Fruit fly (Drosophila melanogaster) whole organism, prepupa: ENCODE data around the gene CG9368.

Experiments
- CG10631 ChIP-seq: fragments of 200-800 bp; sonication (Bioruptor generic); optimal IDR thresholded peaks from 2 replicates; lab custom pipeline; 2016; ENCODE audit warnings: missing biosample characterization, missing genetic modification characterization
- CG10669 ChIP-seq: fragments of 200-800 bp; sonication (Bioruptor generic); optimal IDR thresholded peaks from 3 replicates; lab custom pipeline; 2018; ENCODE audit warnings: missing biosample characterization, mild to moderate bottlenecking, missing genetic modification characterization, moderate library complexity
- CG11294 ChIP-seq: fragments of 200-800 bp; sonication (Bioruptor generic); IDR thresholded peaks from 2 replicates; pipeline ENCODE4 v1.3.6; 2022; ENCODE audit warnings: missing biosample characterization, missing genetic modification characterization
- CG11902 ChIP-seq: fragments of 200-800 bp; sonication (Bioruptor generic); optimal IDR thresholded peaks from 3 replicates; lab custom pipeline; 2016; ENCODE audit warnings: missing biosample characterization, missing genetic modification characterization
- CG15336 ChIP-seq: fragments of 200-800 bp; sonication (Bioruptor generic); IDR thresholded peaks from 2 replicates; pipeline ENCODE4 v1.3.6; 2022; ENCODE audit warnings: missing biosample characterization, missing genetic modification characterization
- CG1621 ChIP-seq: fragments of 200-800 bp; sonication (Bioruptor generic); optimal IDR thresholded peaks from 3 replicates; lab custom pipeline; 2018; ENCODE audit warnings: missing biosample characterization, mild to moderate bottlenecking, missing genetic modification characterization
- CG32006 ChIP-seq: fragments of 200-800 bp; sonication (Bioruptor generic); optimal IDR thresholded peaks from 3 replicates; lab custom pipeline; 2017; ENCODE audit warnings: missing biosample characterization, mild to moderate bottlenecking, missing genetic modification characterization
- CG34406 ChIP-seq: fragments of 200-800 bp; sonication (Bioruptor generic); optimal IDR thresholded peaks from 3 replicates; lab custom pipeline; 2016; ENCODE audit warnings: missing biosample characterization, missing genetic modification characterization
- CG6276 ChIP-seq: fragments of 200-800 bp; sonication (Bioruptor generic); optimal IDR thresholded peaks from 2 replicates; lab custom pipeline; 2017; ENCODE audit warnings: missing biosample characterization, mild to moderate bottlenecking, missing genetic modification characterization
- CG6808 ChIP-seq: fragments of 200-800 bp; sonication (Bioruptor generic); optimal IDR thresholded peaks from 3 replicates; lab custom pipeline; 2017; ENCODE audit warnings: missing biosample characterization, missing genetic modification characterization, mild to moderate bottlenecking, moderate library complexity, missing genetic modification reagents
- CG6854 ChIP-seq: fragments of 200-800 bp; sonication (Bioruptor generic); optimal IDR thresholded peaks from 2 replicates; lab custom pipeline; 2017; ENCODE audit warnings: missing biosample characterization, mild to moderate bottlenecking, missing genetic modification characterization
- CG8119 ChIP-seq: fragments of 200-800 bp; sonication (Bioruptor generic); IDR thresholded peaks from 3 replicates; pipeline ENCODE4 v1.3.6; 2022; ENCODE audit warnings: missing biosample characterization, missing genetic modification characterization
- CG8319 ChIP-seq: fragments of 200-800 bp; sonication (Bioruptor generic); optimal IDR thresholded peaks from 3 replicates; lab custom pipeline; 2016; ENCODE audit warnings: missing biosample characterization, missing genetic modification characterization
- CG9139 ChIP-seq: fragments of 200-800 bp; sonication (Bioruptor generic); optimal IDR thresholded peaks from 3 replicates; lab custom pipeline; 2017; ENCODE audit warnings: missing biosample characterization, mild to moderate bottlenecking, missing genetic modification characterization
- Eip75B ChIP-seq: fragments of 200-800 bp; sonication (Bioruptor generic); optimal IDR thresholded peaks from 3 replicates; lab custom pipeline; 2016; ENCODE audit warnings: missing biosample characterization, missing genetic modification characterization
- Eip78C ChIP-seq: fragments of 200-800 bp; sonication (Bioruptor generic); peaks from one replicate; lab custom pipeline; 2016; ENCODE audit warnings: missing biosample characterization, missing genetic modification characterization
- Ets96B ChIP-seq: fragments of 200-800 bp; optimal IDR thresholded peaks from 2 replicates; lab custom pipeline; 2019; ENCODE audit warnings: missing biosample characterization, mild to moderate bottlenecking, missing genetic modification characterization, moderate library complexity
- Hr39 ChIP-seq: fragments of 200-800 bp; sonication (Bioruptor generic); optimal IDR thresholded peaks from 2 replicates; lab custom pipeline; 2016; ENCODE audit warnings: missing biosample characterization, missing genetic modification characterization
- Hr4 ChIP-seq: fragments of 200-800 bp; sonication (Bioruptor generic); optimal IDR thresholded peaks from 3 replicates; lab custom pipeline; 2016; ENCODE audit warnings: missing biosample characterization, missing genetic modification characterization
- Lpt ChIP-seq: fragments of 200-800 bp; sonication (Bioruptor generic); optimal IDR thresholded peaks from 3 replicates; lab custom pipeline; 2016; ENCODE audit warnings: missing biosample characterization, missing genetic modification characterization
- OdsH ChIP-seq: fragments of 200-800 bp; sonication (Bioruptor generic); optimal IDR thresholded peaks from 3 replicates; lab custom pipeline; 2016; ENCODE audit warnings: missing biosample characterization, missing genetic modification characterization
- Smox ChIP-seq: fragments of 200-800 bp; sonication (Bioruptor generic); optimal IDR thresholded peaks from 3 replicates; lab custom pipeline; 2016; ENCODE audit warnings: missing biosample characterization, missing genetic modification characterization
- acj6 ChIP-seq: fragments of 200-800 bp; sonication (Bioruptor generic); optimal IDR thresholded peaks from 3 replicates; lab custom pipeline; 2016; ENCODE audit warnings: missing biosample characterization, missing genetic modification characterization
- dac ChIP-seq: fragments of 200-800 bp; sonication (Bioruptor generic); optimal IDR thresholded peaks from 2 replicates; lab custom pipeline; 2017; ENCODE audit warnings: missing biosample characterization, mild to moderate bottlenecking, missing genetic modification characterization
- dsx ChIP-seq: fragments of 200-800 bp; optimal IDR thresholded peaks from 3 replicates; lab custom pipeline; 2019; ENCODE audit warnings: missing biosample characterization, mild to moderate bottlenecking, missing genetic modification characterization, moderate library complexity; ENCODE audit not compliant: poor library complexity, severe bottlenecking
- eg ChIP-seq: fragments of 200-800 bp; sonication (Bioruptor generic); IDR thresholded peaks from 3 replicates; pipeline ENCODE4 v1.3.6; 2022; ENCODE audit warnings: missing biosample characterization, missing genetic modification characterization
- fd59A ChIP-seq: fragments of 200-800 bp; sonication (Bioruptor generic); optimal IDR thresholded peaks from 2 replicates; lab custom pipeline; 2017; ENCODE audit warnings: missing biosample characterization, mild to moderate bottlenecking, missing genetic modification characterization, missing genetic modification reagents
- lz ChIP-seq: fragments of 200-800 bp; sonication (Bioruptor generic); optimal IDR thresholded peaks from 3 replicates; lab custom pipeline; 2016; ENCODE audit warnings: missing biosample characterization, missing genetic modification characterization
- net ChIP-seq: fragments of 200-800 bp; sonication (Bioruptor generic); optimal IDR thresholded peaks from 3 replicates; lab custom pipeline; 2016; ENCODE audit warnings: missing biosample characterization, missing genetic modification characterization
- topi ChIP-seq: fragments of 200-800 bp; sonication (Bioruptor generic); optimal IDR thresholded peaks from 3 replicates; lab custom pipeline; 2016; ENCODE audit warnings: missing biosample characterization, missing genetic modification characterization
- vri ChIP-seq: fragments of 200-800 bp; sonication (Bioruptor generic); optimal IDR thresholded peaks from 3 replicates; lab custom pipeline; 2016; ENCODE audit warnings: missing biosample characterization, mild to moderate bottlenecking, missing genetic modification characterization

Gene CG9368

dm6 chr3L:19650588-19650987 is 49.2 kb downstream of the CG9368 start (continued):
- TF ChIP-seq CG9139, result peak; percentile 72
- no peak for TF ChIP-seq CG6276 (GFP tag; lab: Kevin White, UChicago)
- peak; percentile 62 for TF ChIP-seq CG1621
- TF ChIP-seq CG34406 (GFP tag; lab: Kevin White, UChicago), result peak; percentile 45
- peak; percentile 34 for TF ChIP-seq Ets96B (tag; lab: Kevin White, UChicago)
- no peak; the same call in 1 of the 2 replicates for TF ChIP-seq CG11294 (GFP tag; lab: Robert Waterston, UW)
- TF ChIP-seq Lpt (GFP tag; lab: Kevin White, UChicago), result no peak
- TF ChIP-seq dsx (GFP tag; lab: Kevin White, UChicago), result no peak
- TF ChIP-seq topi (GFP tag; lab: Kevin White, UChicago), result peak; percentile 50
- TF ChIP-seq Eip75B, result peak; percentile 4
- peak; percentile 5 for TF ChIP-seq Hr39 (GFP tag; lab: Kevin White, UChicago)
- peak; percentile 44 for TF ChIP-seq fd59A (GFP tag; lab: Kevin White, UChicago)
- peak; percentile 72 for TF ChIP-seq vri (GFP tag; lab: Kevin White, UChicago)
- peak; percentile 58 for TF ChIP-seq CG6808 (GFP tag; lab: Kevin White, UChicago)
- no peak for TF ChIP-seq Hr4
- peak; percentile 56; the same call in 1 of the 2 replicates for TF ChIP-seq CG15336
- no peak for TF ChIP-seq CG32006 (GFP tag; lab: Kevin White, UChicago)
- TF ChIP-seq CG11902, result no peak
- peak; percentile 77 for TF ChIP-seq net (GFP tag; lab: Kevin White, UChicago)
- peak; percentile 67 for TF ChIP-seq CG6854 (GFP tag; lab: Kevin White, UChicago)
- TF ChIP-seq CG10669 (GFP tag; lab: Kevin White, UChicago), result peak; percentile 60
- peak; percentile 39 for TF ChIP-seq dac (GFP tag; lab: Kevin White, UChicago)
- TF ChIP-seq Smox (GFP tag; lab: Kevin White, UChicago), result peak; percentile 19

dm6 chr3L:19653470-19653869 is 52.0 kb downstream of the CG9368 start:
- no peak for TF ChIP-seq CG8319
- no peak for TF ChIP-seq CG10631 (GFP tag; lab: Kevin White, UChicago)
- no peak for TF ChIP-seq Hr4
- TF ChIP-seq CG34406 (GFP tag; lab: Kevin White, UChicago), result no peak
- TF ChIP-seq CG8119 (GFP tag; lab: Robert Waterston, UW), result no peak
- no peak for TF ChIP-seq Eip78C (GFP tag; lab: Kevin White, UChicago)
- no peak for TF ChIP-seq net (GFP tag; lab: Kevin White, UChicago)
- no peak for TF ChIP-seq eg (GFP tag; lab: Robert Waterston, UW)
- no peak for TF ChIP-seq CG9139
- no peak for TF ChIP-seq CG1621
- no peak for TF ChIP-seq lz (GFP tag; lab: Kevin White, UChicago)
- no peak for TF ChIP-seq CG11902
- no peak for TF ChIP-seq OdsH (GFP tag; lab: Kevin White, UChicago)
- TF ChIP-seq acj6 (GFP tag; lab: Kevin White, UChicago), result no peak
